Fruit fly (Drosophila melanogaster) whole organism, adult: ENCODE results near the gene CG4364.

Experiments used
- CG11617 ChIP-seq: fragments of 200-800 bp; sonication (Bioruptor generic); optimal IDR thresholded peaks from 2 replicates; lab custom pipeline; 2017; ENCODE audit warnings: mild to moderate bottlenecking, missing biosample characterization, missing genetic modification reagents, missing genetic modification characterization
- CG12768 ChIP-seq: fragments of 200-800 bp; sonication (Bioruptor generic); optimal IDR thresholded peaks from 2 replicates; lab custom pipeline; 2017; ENCODE audit warnings: missing biosample characterization, missing genetic modification characterization, mild to moderate bottlenecking, moderate library complexity, missing genetic modification reagents
- CG14711 ChIP-seq: fragments of 200-800 bp; sonication (Bioruptor generic); optimal IDR thresholded peaks from 2 replicates; lab custom pipeline; 2018; ENCODE audit warnings: missing biosample characterization, mild to moderate bottlenecking, missing genetic modification characterization, moderate library complexity
- CG5204 ChIP-seq: fragments of 200-800 bp; sonication (Bioruptor generic); optimal IDR thresholded peaks from 2 replicates; lab custom pipeline; 2016; ENCODE audit warnings: missing biosample characterization, missing genetic modification characterization
- CG7045 ChIP-seq: fragments of 200-800 bp; sonication (Bioruptor generic); optimal IDR thresholded peaks from 2 replicates; lab custom pipeline; 2017; ENCODE audit warnings: missing biosample characterization, mild to moderate bottlenecking, missing genetic modification characterization
- CG7101 ChIP-seq: fragments of 200-800 bp; sonication (Bioruptor generic); optimal IDR thresholded peaks from 2 replicates; lab custom pipeline; 2018; ENCODE audit warnings: missing biosample characterization, mild to moderate bottlenecking, missing genetic modification characterization, moderate library complexity
- Crg-1 ChIP-seq: fragments of 200-800 bp; sonication (Bioruptor generic); optimal IDR thresholded peaks from 2 replicates; lab custom pipeline; 2016; ENCODE audit warnings: missing biosample characterization, missing genetic modification characterization
- cic ChIP-seq: fragments of 200-800 bp; sonication (Bioruptor generic); optimal IDR thresholded peaks from 2 replicates; lab custom pipeline; 2017; ENCODE audit warnings: missing biosample characterization, mild to moderate bottlenecking, missing genetic modification characterization, moderate library complexity
- cnc ChIP-seq, 2 experiments: fragments of >200 bp; optimal IDR thresholded peaks; 2 replicates each; lab custom pipeline; 2017
- kay ChIP-seq: fragments of 200-800 bp; sonication (Bioruptor generic); peaks from one replicate; lab custom pipeline; 2016; ENCODE audit warnings: missing biosample characterization, missing genetic modification characterization, borderline replicate concordance
- ovo ChIP-seq: fragments of 200-800 bp; sonication (Bioruptor generic); optimal IDR thresholded peaks from 2 replicates; lab custom pipeline; 2016; ENCODE audit warnings: missing biosample characterization, missing genetic modification characterization
- tj ChIP-seq: fragments of 200-800 bp; sonication (Bioruptor generic); optimal IDR thresholded peaks from 3 replicates; lab custom pipeline; 2017; ENCODE audit warnings: missing biosample characterization, mild to moderate bottlenecking, missing genetic modification characterization, moderate library complexity

dm6 chr2L:9691230-9691629 lies 19.8 kb downstream of the CG4364 start:
- TF ChIP-seq CG14711 (tag; lab: Kevin White, UChicago), result no peak
- TF ChIP-seq cic (GFP tag; lab: Kevin White, UChicago), result peak; percentile 64
- no peak for TF ChIP-seq ovo (GFP tag; lab: Kevin White, UChicago)
- TF ChIP-seq CG12768 (GFP tag; lab: Kevin White, UChicago), result no peak
- no peak for TF ChIP-seq CG5204 (GFP tag; lab: Kevin White, UChicago)
- peak; percentile 70 for TF ChIP-seq kay (GFP tag; lab: Kevin White, UChicago)
- no peak for TF ChIP-seq tj
- TF ChIP-seq CG7101 (tag; lab: Kevin White, UChicago), result no peak
- no peak for TF ChIP-seq CG11617 (GFP tag; lab: Kevin White, UChicago)
- TF ChIP-seq cnc (optimal IDR thresholded peaks at IDR 0.05; lab: Kevin White, UChicago), result no peak
- TF ChIP-seq CG7045 (GFP tag; lab: Kevin White, UChicago), result no peak
- no peak for TF ChIP-seq Crg-1 (GFP tag; lab: Kevin White, UChicago)
